Worm (Caenorhabditis elegans): Measurements from ENCODE around the gene srt-69.

- TF ChIP-seq lsy-2 (tag; optimal IDR thresholded peaks at IDR 0.05): peak in 1 of 2 experiments; percentile 55
- no peak for TF ChIP-seq swsn-7 (tag; optimal IDR thresholded peaks at IDR 0.05)
These were observed 30.5 kb upstream of the srt-69 start for ce11 chrV:5295940-5296339.
